Fruit fly (Drosophila melanogaster): ENCODE results near the gene Imp.

Imp gene

DNA sequence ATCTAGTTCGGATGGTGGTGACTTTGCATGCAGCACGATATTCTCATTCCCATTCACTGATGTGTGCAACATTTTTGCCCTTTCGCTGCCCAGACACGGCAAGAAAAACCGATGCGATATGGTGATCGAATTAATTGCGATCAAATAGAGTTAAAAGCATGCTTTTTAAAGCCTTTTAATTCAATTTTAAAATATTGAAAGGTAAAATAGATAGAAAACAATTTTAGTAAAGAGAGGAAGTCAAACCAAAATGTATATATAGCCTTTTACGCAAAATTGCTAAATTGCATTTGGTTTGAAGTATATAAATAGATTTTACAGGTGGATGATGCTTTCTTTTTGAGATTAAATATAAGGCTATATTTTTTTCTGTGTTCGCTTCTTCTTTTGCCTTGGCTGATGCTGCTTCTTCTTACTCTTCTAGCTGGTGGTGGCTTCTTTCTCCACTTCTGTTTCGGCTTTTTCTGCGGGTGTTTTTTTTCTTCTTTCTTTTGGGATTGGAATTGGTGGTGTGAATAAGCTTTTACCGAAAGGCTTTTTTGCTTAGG is 83.0 kb downstream of the Imp start (continued):
- peak; percentile 65 for TF ChIP-seq dmrt99B (tag; optimal IDR thresholded peaks at IDR 0.05)
- peak; percentile 76 for TF ChIP-seq CG18262 (tag; optimal IDR thresholded peaks at IDR 0.05)
- no peak for TF ChIP-seq pan (optimal IDR thresholded peaks at IDR 0.05)
- TF ChIP-seq pan (GFP tag; optimal IDR thresholded peaks at IDR 0.05 in 1 of 2, IDR thresholded peaks at IDR 0.05 in 1 of 2), result no peak
- peak in 1 of 3 experiments; percentile 5 for TF ChIP-seq lola (GFP tag; optimal IDR thresholded peaks at IDR 0.05)
- TF ChIP-seq chm (GFP tag; IDR thresholded peaks at IDR 0.05), result no peak
- peak in 1 of 2 experiments; percentile 22 for TF ChIP-seq bsh (GFP tag; optimal IDR thresholded peaks at IDR 0.05)
- peak; percentile 70 for TF ChIP-seq pros (GFP tag; optimal IDR thresholded peaks at IDR 0.05)
- TF ChIP-seq sima (GFP tag; optimal IDR thresholded peaks at IDR 0.05), result no peak
- no peak for TF ChIP-seq ap (GFP tag; IDR thresholded peaks at IDR 0.05)
- TF ChIP-seq CG7357 (GFP tag; IDR thresholded peaks at IDR 0.05), result 0 out of 3 replicates have a peak, but pooled peaks have one; percentile 44
- no peak for TF ChIP-seq Chrac-16 (GFP tag; optimal IDR thresholded peaks at IDR 0.05)
- no peak for TF ChIP-seq Oaz (GFP tag; IDR thresholded peaks at IDR 0.05)
- TF ChIP-seq CG2712 (tag; optimal IDR thresholded peaks at IDR 0.05), result peak; percentile 74
- peak; percentile 22 for TF ChIP-seq gem (tag; optimal IDR thresholded peaks at IDR 0.05)
- TF ChIP-seq prd (optimal IDR thresholded peaks at IDR 0.05), result no peak
- 0 out of 3 replicates have a peak, but pooled peaks have one; percentile 24 for TF ChIP-seq prd (GFP tag; IDR thresholded peaks at IDR 0.05)
- TF ChIP-seq esg (GFP tag; conservative IDR thresholded peaks at IDR 0.05), result no peak
- TF ChIP-seq Med (GFP tag), result peak; percentile 15
- TF ChIP-seq pnt (GFP tag; optimal IDR thresholded peaks at IDR 0.05), result peak; percentile 14
- TF ChIP-seq HLHmδ (GFP tag; optimal IDR thresholded peaks at IDR 0.05), result no peak
- peak; percentile 19 for TF ChIP-seq CG11504 (tag; optimal IDR thresholded peaks at IDR 0.05)
- TF ChIP-seq CG3995 (GFP tag; optimal IDR thresholded peaks at IDR 0.05), result no peak
- TF ChIP-seq CG6683 (GFP tag; optimal IDR thresholded peaks at IDR 0.05), result no peak
- TF ChIP-seq CG17829 (tag; optimal IDR thresholded peaks at IDR 0.05), result peak; percentile 51
- TF ChIP-seq Nf-YA (GFP tag; IDR thresholded peaks at IDR 0.05), result no peak
- TF ChIP-seq Xrp1 (GFP tag; IDR thresholded peaks at IDR 0.05), result no peak
- TF ChIP-seq dpn (GFP tag; optimal IDR thresholded peaks at IDR 0.05), result no peak
- TF ChIP-seq nmo (GFP tag; optimal IDR thresholded peaks at IDR 0.05), result peak; percentile 72
- peak; percentile 43 for TF ChIP-seq CG10979 (tag; optimal IDR thresholded peaks at IDR 0.05)
- TF ChIP-seq Adf1 (GFP tag; IDR thresholded peaks at IDR 0.05), result no peak
- no peak for TF ChIP-seq Hand (GFP tag; optimal IDR thresholded peaks at IDR 0.05)
- peak; percentile 73 for TF ChIP-seq CG17361 (GFP tag; IDR thresholded peaks at IDR 0.05)
- no peak for TF ChIP-seq lab (GFP tag; optimal IDR thresholded peaks at IDR 0.05)
- TF ChIP-seq hth (optimal IDR thresholded peaks at IDR 0.05), result no peak
- peak; percentile 27 for TF ChIP-seq phol (tag; optimal IDR thresholded peaks at IDR 0.05)
- no peak for TF ChIP-seq CG31365 (tag; optimal IDR thresholded peaks at IDR 0.05)
- no peak for TF ChIP-seq ranshi (GFP tag; IDR thresholded peaks at IDR 0.05)
- peak; percentile 48 for TF ChIP-seq CG31441 (GFP tag; IDR thresholded peaks at IDR 0.05)
- TF ChIP-seq E2f2 (GFP tag; IDR thresholded peaks at IDR 0.05), result no peak
- TF ChIP-seq nerfin-1 (tag; optimal IDR thresholded peaks at IDR 0.05), result no peak
- TF ChIP-seq CG13624 (GFP tag; optimal IDR thresholded peaks at IDR 0.05), result no peak
- no peak for TF ChIP-seq unpg (GFP tag; optimal IDR thresholded peaks at IDR 0.05)
- TF ChIP-seq sens (GFP tag), result peak; percentile 67
- TF ChIP-seq mld (GFP tag; IDR thresholded peaks at IDR 0.05; ENCODE audit: partially characterized antibody), result no peak
- peak; percentile 20 for TF ChIP-seq Blimp-1 (GFP tag; optimal IDR thresholded peaks at IDR 0.05)
- no peak for TF ChIP-seq CG34422 (GFP tag; IDR thresholded peaks at IDR 0.05)
- TF ChIP-seq sisA (GFP tag; IDR thresholded peaks at IDR 0.05), result no peak
